Worm (Caenorhabditis elegans): ENCODE data around the gene F57B1.6.

ce11 chrV:13236507-13236906, 27.1 kb downstream of the F57B1.6 start, which contains the start of gene dmd-10:
- TF ChIP-seq egl-27 (tag; optimal IDR thresholded peaks at IDR 0.05) (no peak), nhr-76 (tag; optimal IDR thresholded peaks at IDR 0.05) (no peak), mdl-1 (tag; optimal IDR thresholded peaks at IDR 0.05) (no peak), zag-1 (tag; optimal IDR thresholded peaks at IDR 0.05) (no peak), nfya-1 (tag; optimal IDR thresholded peaks at IDR 0.05; ENCODE audit: insufficient read depth) (no peak), unc-62 (GFP tag; optimal IDR thresholded peaks at IDR 0.05) (no peak), pqm-1 (tag; optimal IDR thresholded peaks at IDR 0.05) (no peak), elt-3 (tag; optimal IDR thresholded peaks at IDR 0.05) (no peak), lin-15B (tag; optimal IDR thresholded peaks at IDR 0.05) (no peak), fos-1 (tag; optimal IDR thresholded peaks at IDR 0.05) (no peak), nhr-12 (tag; optimal IDR thresholded peaks at IDR 0.05) (no peak), jun-1 (tag; optimal IDR thresholded peaks at IDR 0.05) (no peak)

Measured in whole organism, L3 larva.